Worm (Caenorhabditis elegans) whole organism, L3 larva: ENCODE results near the gene jamp-1.

ENCODE experiments used
- R02D3.7 ChIP-seq: fragments of 150-350 bp; optimal IDR thresholded peaks from 2 replicates; lab custom pipeline; 2014; ENCODE audit warnings: missing biosample characterization, missing genetic modification characterization
- ZK546.5 ChIP-seq: sonication (generic microtip); optimal IDR thresholded peaks from 2 replicates; lab custom pipeline; 2017; ENCODE audit warnings: missing biosample characterization, missing genetic modification characterization
- aly-2 ChIP-seq: fragments of 150-350 bp; optimal IDR thresholded peaks from 2 replicates; lab custom pipeline; 2014; ENCODE audit warnings: missing biosample characterization, missing genetic modification characterization
- ama-1 ChIP-seq: fragments of 150-350 bp; optimal IDR thresholded peaks from 2 replicates; lab custom pipeline; 2018
- ceh-16 ChIP-seq: sonication (generic microtip); optimal IDR thresholded peaks from 2 replicates; lab custom pipeline; 2017; ENCODE audit warnings: missing biosample characterization, missing genetic modification characterization
- ceh-28 ChIP-seq: fragments of 150-350 bp; optimal IDR thresholded peaks from 2 replicates; lab custom pipeline; 2014; ENCODE audit warnings: missing biosample characterization, missing genetic modification reagents, missing genetic modification characterization
- ceh-82 ChIP-seq: fragments of 150-350 bp; optimal IDR thresholded peaks from 2 replicates; lab custom pipeline; 2014; ENCODE audit warnings: missing biosample characterization, missing genetic modification characterization
- ceh-9 ChIP-seq: sonication (generic microtip); optimal IDR thresholded peaks from 2 replicates; lab custom pipeline; 2018; ENCODE audit warnings: missing biosample characterization, missing genetic modification characterization
- daf-12 ChIP-seq: fragments of 150-350 bp; optimal IDR thresholded peaks from 2 replicates; lab custom pipeline; 2014; ENCODE audit warnings: missing biosample characterization, missing genetic modification reagents, missing genetic modification characterization
- egl-27 ChIP-seq: sonication (generic microtip); optimal IDR thresholded peaks from 4 replicates; lab custom pipeline; 2017; ENCODE audit warnings: missing biosample characterization, missing genetic modification reagents, missing genetic modification characterization
- egl-5 ChIP-seq: fragments of 150-350 bp; optimal IDR thresholded peaks from 2 replicates; lab custom pipeline; 2017; ENCODE audit warnings: missing biosample characterization, missing genetic modification reagents, missing genetic modification characterization, inconsistent platforms
- elt-1 ChIP-seq: fragments of 150-350 bp; optimal IDR thresholded peaks from 2 replicates; lab custom pipeline; 2014; ENCODE audit warnings: missing biosample characterization, missing genetic modification characterization
- elt-2 ChIP-seq: sonication (generic microtip); optimal IDR thresholded peaks from 2 replicates; lab custom pipeline; 2016; ENCODE audit warnings: missing genetic modification reagents, mild to moderate bottlenecking, missing genetic modification characterization, missing compliant biosample characterization
- elt-3 ChIP-seq, 3 experiments: fragments of 150-350 bp in 1 of 3; sonication (generic microtip) in 2 of 3; optimal IDR thresholded peaks; 2 replicates in 2 of 3; 4 replicates in 1 of 3; lab custom pipeline; 2014 to 2017; ENCODE audit warnings: missing biosample characterization in 3 of 3, missing genetic modification characterization in 3 of 3
- eor-1 ChIP-seq, 2 experiments: fragments of 150-350 bp; optimal IDR thresholded peaks; 2 replicates each; lab custom pipeline; 2014 to 2018; ENCODE audit warnings: missing biosample characterization in 2 of 2, missing genetic modification characterization in 2 of 2
- fkh-10 ChIP-seq: sonication (generic microtip); optimal IDR thresholded peaks from 2 replicates; lab custom pipeline; 2017; ENCODE audit warnings: missing biosample characterization, missing genetic modification reagents, missing genetic modification characterization
- fkh-2 ChIP-seq: fragments of 150-350 bp; optimal IDR thresholded peaks from 2 replicates; lab custom pipeline; 2014; ENCODE audit warnings: missing biosample characterization, missing genetic modification reagents, missing genetic modification characterization
- fos-1 ChIP-seq: fragments of 150-350 bp; optimal IDR thresholded peaks from 2 replicates; lab custom pipeline; 2014; ENCODE audit warnings: missing biosample characterization, missing genetic modification characterization
- hmg-11 ChIP-seq: sonication (generic microtip); optimal IDR thresholded peaks from 2 replicates; lab custom pipeline; 2016; ENCODE audit warnings: missing genetic modification characterization, missing compliant biosample characterization
- jun-1 ChIP-seq: fragments of 150-350 bp; optimal IDR thresholded peaks from 2 replicates; lab custom pipeline; 2014; ENCODE audit warnings: missing biosample characterization, missing genetic modification reagents, missing genetic modification characterization
- lin-15B ChIP-seq: fragments of 150-350 bp; optimal IDR thresholded peaks from 2 replicates; lab custom pipeline; 2014; ENCODE audit warnings: missing biosample characterization, missing genetic modification characterization
- lin-39 ChIP-seq: fragments of 150-350 bp; optimal IDR thresholded peaks from 2 replicates; lab custom pipeline; 2018; ENCODE audit warnings: missing biosample characterization, missing genetic modification reagents, missing genetic modification characterization
- lsy-12 ChIP-seq: sonication (generic microtip); optimal IDR thresholded peaks from 2 replicates; lab custom pipeline; 2016; ENCODE audit warnings: mild to moderate bottlenecking, missing genetic modification characterization, missing compliant biosample characterization
- mdl-1 ChIP-seq: fragments of 150-350 bp; optimal IDR thresholded peaks from 2 replicates; lab custom pipeline; 2014; ENCODE audit warnings: missing biosample characterization, missing genetic modification characterization
- mml-1 ChIP-seq: fragments of 150-350 bp; sonication (generic microtip); optimal IDR thresholded peaks from 3 replicates; lab custom pipeline; 2014; ENCODE audit warnings: missing biosample characterization, missing genetic modification characterization
- nfya-1 ChIP-seq: sonication (generic microtip); optimal IDR thresholded peaks from 2 replicates; lab custom pipeline; 2017; ENCODE audit warnings: missing genetic modification characterization, mild to moderate bottlenecking, missing compliant biosample characterization, antibody characterized with exemption, moderate library complexity; ENCODE audit not compliant: insufficient read depth
- nhr-11 ChIP-seq: fragments of 150-350 bp; optimal IDR thresholded peaks from 2 replicates; lab custom pipeline; 2014; ENCODE audit warnings: missing biosample characterization, missing genetic modification characterization
- nhr-12 ChIP-seq: fragments of 150-350 bp; optimal IDR thresholded peaks from 2 replicates; lab custom pipeline; 2014; ENCODE audit warnings: missing biosample characterization, missing genetic modification characterization
- nhr-23 ChIP-seq: fragments of 150-350 bp; optimal IDR thresholded peaks from 2 replicates; lab custom pipeline; 2014; ENCODE audit warnings: missing biosample characterization, missing genetic modification reagents, missing genetic modification characterization
- nhr-237 ChIP-seq: fragments of 150-350 bp; optimal IDR thresholded peaks from 2 replicates; lab custom pipeline; 2014; ENCODE audit warnings: missing biosample characterization, missing genetic modification characterization
- nhr-25 ChIP-seq: sonication (generic microtip); optimal IDR thresholded peaks from 2 replicates; lab custom pipeline; 2017; ENCODE audit warnings: missing biosample characterization, missing genetic modification characterization
- nhr-28 ChIP-seq: fragments of 150-350 bp; optimal IDR thresholded peaks from 2 replicates; lab custom pipeline; 2014; ENCODE audit warnings: missing biosample characterization, missing genetic modification characterization
- nhr-43 ChIP-seq: sonication (generic microtip); optimal IDR thresholded peaks from 2 replicates; lab custom pipeline; 2016; ENCODE audit warnings: mild to moderate bottlenecking, missing genetic modification characterization, missing compliant biosample characterization; ENCODE audit not compliant: poor library complexity, severe bottlenecking
- nhr-67 ChIP-seq: fragments of 150-350 bp; optimal IDR thresholded peaks from 2 replicates; lab custom pipeline; 2014; ENCODE audit warnings: missing biosample characterization, missing genetic modification characterization
- nhr-76 ChIP-seq: fragments of 150-350 bp; sonication (generic microtip); optimal IDR thresholded peaks from 5 replicates; lab custom pipeline; 2014; ENCODE audit warnings: missing biosample characterization, missing genetic modification characterization
- nhr-77 ChIP-seq: fragments of 150-350 bp; optimal IDR thresholded peaks from 2 replicates; lab custom pipeline; 2014; ENCODE audit warnings: missing biosample characterization, missing genetic modification characterization
- pha-4 ChIP-seq: fragments of 150-350 bp; optimal IDR thresholded peaks from 2 replicates; lab custom pipeline; 2014; ENCODE audit warnings: missing biosample characterization, missing genetic modification reagents, missing genetic modification characterization
- pqm-1 ChIP-seq: fragments of 150-350 bp; optimal IDR thresholded peaks from 2 replicates; lab custom pipeline; 2017; ENCODE audit warnings: missing biosample characterization, missing genetic modification characterization, inconsistent platforms
- sea-2 ChIP-seq: fragments of 150-350 bp; sonication (generic microtip); optimal IDR thresholded peaks from 4 replicates; lab custom pipeline; 2014; ENCODE audit warnings: missing biosample characterization, missing genetic modification reagents, missing genetic modification characterization
- skn-1 ChIP-seq: fragments of 150-350 bp; optimal IDR thresholded peaks from 2 replicates; lab custom pipeline; 2014; ENCODE audit warnings: missing biosample characterization, missing genetic modification characterization
- snpc-4 ChIP-seq: fragments of 150-350 bp; optimal IDR thresholded peaks from 2 replicates; lab custom pipeline; 2014; ENCODE audit warnings: missing biosample characterization, missing genetic modification characterization
- tbx-2 ChIP-seq: sonication (generic microtip); optimal IDR thresholded peaks from 2 replicates; lab custom pipeline; 2016; ENCODE audit warnings: mild to moderate bottlenecking, missing genetic modification characterization, missing compliant biosample characterization
- unc-39 ChIP-seq: sonication (generic microtip); optimal IDR thresholded peaks from 4 replicates; lab custom pipeline; 2017; ENCODE audit warnings: missing biosample characterization, missing genetic modification characterization
- unc-62 ChIP-seq: fragments of 150-350 bp; sonication (generic microtip); optimal IDR thresholded peaks from 4 replicates; lab custom pipeline; 2014; ENCODE audit warnings: missing biosample characterization, missing genetic modification reagents, missing genetic modification characterization
- zag-1 ChIP-seq: fragments of 150-350 bp; optimal IDR thresholded peaks from 2 replicates; lab custom pipeline; 2014; ENCODE audit warnings: missing biosample characterization, missing genetic modification characterization
- ztf-11 ChIP-seq: fragments of 150-350 bp; optimal IDR thresholded peaks from 2 replicates; lab custom pipeline; 2014; ENCODE audit warnings: missing biosample characterization, missing genetic modification characterization
- ztf-4 ChIP-seq: fragments of 150-350 bp; optimal IDR thresholded peaks from 2 replicates; lab custom pipeline; 2014; ENCODE audit warnings: missing biosample characterization, missing genetic modification characterization

The jamp-1 gene

DNA sequence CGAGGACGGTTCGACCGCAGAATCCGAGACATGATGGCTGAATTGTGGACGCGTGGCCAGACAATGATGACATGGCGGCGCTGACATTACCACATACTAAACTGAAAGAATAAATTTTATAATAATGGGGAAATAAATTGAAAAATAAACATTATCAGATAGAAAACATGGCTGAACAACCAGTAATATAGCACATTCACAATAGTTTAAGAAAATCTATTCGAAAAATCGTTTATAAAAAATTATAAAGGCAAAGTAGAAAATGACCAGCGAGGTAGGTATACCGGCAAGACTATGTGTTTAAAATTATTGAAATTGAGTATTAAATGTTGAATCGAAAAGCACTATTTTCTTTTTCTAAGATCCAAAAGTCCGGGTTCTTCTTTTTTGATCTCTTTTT is at the start of gene jamp-1:
Gene jamp-1 (minus strand): TSS at position 101 of the 400 bp plus-strand sequence.
- no peak for TF ChIP-seq jun-1
- TF ChIP-seq ztf-11 (tag; lab: Kevin White, UChicago): no peak
- TF ChIP-seq ceh-82 (tag; lab: Kevin White, UChicago): no peak
- no peak for TF ChIP-seq nhr-11 (tag; lab: Kevin White, UChicago)
- TF ChIP-seq lin-15B (tag; lab: Kevin White, UChicago): no peak
- no peak for TF ChIP-seq ceh-16
- TF ChIP-seq fkh-2 (tag; lab: Kevin White, UChicago): no peak
- TF ChIP-seq skn-1 (tag; lab: Kevin White, UChicago): no peak
- no peak for TF ChIP-seq nhr-67 (tag; lab: Kevin White, UChicago)
- no peak for TF ChIP-seq daf-12 (tag; lab: Kevin White, UChicago)
- TF ChIP-seq nhr-237: no peak
- no peak for TF ChIP-seq nhr-76 (tag; lab: Kevin White, UChicago)
- TF ChIP-seq unc-62 (GFP tag; lab: Kevin White, UChicago): no peak
- no peak for TF ChIP-seq R02D3.7 (tag; lab: Kevin White, UChicago)
- TF ChIP-seq egl-27 (tag; lab: Kevin White, UChicago): no peak
- TF ChIP-seq nhr-43 (tag; lab: Kevin White, UChicago): no peak

DNA sequence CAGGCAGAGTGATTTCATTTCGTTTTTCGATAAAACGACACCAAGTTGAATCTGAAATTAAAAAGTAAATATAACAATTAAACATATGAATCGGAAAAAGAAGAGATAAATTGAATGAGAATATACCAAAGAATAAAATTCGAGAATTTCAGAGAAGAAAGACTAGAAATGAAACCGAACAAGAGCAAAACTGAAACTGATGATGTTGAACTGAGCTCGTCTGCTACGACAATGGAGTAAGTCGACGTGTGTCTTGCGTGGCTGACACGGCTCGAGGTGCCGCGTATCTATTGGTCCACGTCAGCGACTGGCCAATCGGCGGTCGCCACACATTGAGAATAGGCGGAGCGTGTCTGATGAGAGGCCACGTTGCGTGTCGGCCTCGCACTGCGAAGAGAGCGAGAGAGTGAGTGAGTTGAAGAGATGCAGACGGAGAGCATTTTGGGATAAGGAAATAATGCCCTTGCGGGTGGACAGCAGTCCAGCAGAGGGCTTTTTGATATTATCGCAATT is 49.5 kb upstream of the jamp-1 start, which contains the start of gene crt-1:
Gene crt-1 (minus strand): TSS at position 51 of the 513 bp plus-strand sequence.
- TF ChIP-seq ZK546.5 (no peak), sea-2 (GFP tag; lab: Kevin White, UChicago) (no peak), skn-1 (tag; lab: Kevin White, UChicago) (peak; percentile 79), nhr-28 (no peak), ceh-28 (tag; lab: Kevin White, UChicago) (peak; percentile 71), mml-1 (tag; lab: Kevin White, UChicago) (no peak), egl-5 (tag; lab: Kevin White, UChicago) (peak; percentile 82), lin-39 (tag; lab: Kevin White, UChicago) (peak; percentile 88), fos-1 (tag; lab: Kevin White, UChicago) (no peak), nhr-11 (tag; lab: Kevin White, UChicago) (peak; percentile 44), R02D3.7 (tag; lab: Kevin White, UChicago) (peak; percentile 82), lsy-12 (tag; lab: Kevin White, UChicago) (peak; percentile 97), nhr-43 (tag; lab: Kevin White, UChicago) (peak; percentile 31), elt-2 (peak; percentile 93), nhr-67 (tag; lab: Kevin White, UChicago) (no peak), pqm-1 (peak; percentile 55), tbx-2 (tag; lab: Kevin White, UChicago) (peak; percentile 71), daf-12 (tag; lab: Kevin White, UChicago) (no peak), lin-15B (tag; lab: Kevin White, UChicago) (peak; percentile 97), ama-1 (peak; percentile 45), nhr-12 (tag; lab: Kevin White, UChicago) (no peak), fkh-2 (tag; lab: Kevin White, UChicago) (no peak), elt-1 (peak; percentile 65), zag-1 (tag; lab: Kevin White, UChicago) (no peak), ceh-16 (no peak), hmg-11 (tag; lab: Kevin White, UChicago) (peak; percentile 80), aly-2 (no peak), eor-1 (tag; optimal IDR thresholded peaks at IDR 0.05; lab: Kevin White, UChicago) (no peak), egl-27 (tag; lab: Kevin White, UChicago) (no peak), nhr-77 (tag; lab: Kevin White, UChicago) (no peak), mdl-1 (tag; lab: Kevin White, UChicago) (peak; percentile 40), fkh-10 (peak; percentile 12), ztf-11 (tag; lab: Kevin White, UChicago) (no peak), nfya-1 (peak; percentile 100), unc-62 (GFP tag; lab: Kevin White, UChicago) (peak; percentile 43), jun-1 (peak; percentile 87), nhr-25 (peak; percentile 82), nhr-76 (tag; lab: Kevin White, UChicago) (no peak), elt-3 (tag; optimal IDR thresholded peaks at IDR 0.05; lab: Kevin White, UChicago) (peak in 1 of 3 experiments; percentile 20), ceh-82 (tag; lab: Kevin White, UChicago) (no peak), unc-39 (tag; lab: Kevin White, UChicago) (no peak), snpc-4 (tag; lab: Kevin White, UChicago) (peak; percentile 57), nhr-23 (tag; lab: Kevin White, UChicago) (peak; percentile 83), nhr-237 (no peak), ceh-9 (tag; lab: Kevin White, UChicago) (no peak), ztf-4 (tag; lab: Kevin White, UChicago) (peak; percentile 51), pha-4 (tag; lab: Kevin White, UChicago) (peak; percentile 84)
